Worm (Caenorhabditis elegans) whole organism, L3 larva: ENCODE measurements around the gene fbxa-100.

Source experiments
- ZK546.5 ChIP-seq: sonication (generic microtip); optimal IDR thresholded peaks from 2 replicates; lab custom pipeline; 2017; ENCODE audit warnings: missing biosample characterization, missing genetic modification characterization
- ceh-28 ChIP-seq: fragments of 150-350 bp; optimal IDR thresholded peaks from 2 replicates; lab custom pipeline; 2014; ENCODE audit warnings: missing biosample characterization, missing genetic modification reagents, missing genetic modification characterization
- ceh-82 ChIP-seq: fragments of 150-350 bp; optimal IDR thresholded peaks from 2 replicates; lab custom pipeline; 2014; ENCODE audit warnings: missing biosample characterization, missing genetic modification characterization
- ceh-9 ChIP-seq: sonication (generic microtip); optimal IDR thresholded peaks from 2 replicates; lab custom pipeline; 2018; ENCODE audit warnings: missing biosample characterization, missing genetic modification characterization
- egl-5 ChIP-seq: fragments of 150-350 bp; optimal IDR thresholded peaks from 2 replicates; lab custom pipeline; 2017; ENCODE audit warnings: missing biosample characterization, missing genetic modification reagents, missing genetic modification characterization, inconsistent platforms
- elt-1 ChIP-seq: fragments of 150-350 bp; optimal IDR thresholded peaks from 2 replicates; lab custom pipeline; 2014; ENCODE audit warnings: missing biosample characterization, missing genetic modification characterization
- elt-2 ChIP-seq: sonication (generic microtip); optimal IDR thresholded peaks from 2 replicates; lab custom pipeline; 2016; ENCODE audit warnings: missing genetic modification reagents, mild to moderate bottlenecking, missing genetic modification characterization, missing compliant biosample characterization
- elt-3 ChIP-seq, 3 experiments: fragments of 150-350 bp in 1 of 3; sonication (generic microtip) in 2 of 3; optimal IDR thresholded peaks; 2 replicates in 2 of 3; 4 replicates in 1 of 3; lab custom pipeline; 2014 to 2017; ENCODE audit warnings: missing biosample characterization in 3 of 3, missing genetic modification characterization in 3 of 3
- fkh-10 ChIP-seq: sonication (generic microtip); optimal IDR thresholded peaks from 2 replicates; lab custom pipeline; 2017; ENCODE audit warnings: missing biosample characterization, missing genetic modification reagents, missing genetic modification characterization
- jun-1 ChIP-seq: fragments of 150-350 bp; optimal IDR thresholded peaks from 2 replicates; lab custom pipeline; 2014; ENCODE audit warnings: missing biosample characterization, missing genetic modification reagents, missing genetic modification characterization
- lin-39 ChIP-seq: fragments of 150-350 bp; optimal IDR thresholded peaks from 2 replicates; lab custom pipeline; 2018; ENCODE audit warnings: missing biosample characterization, missing genetic modification reagents, missing genetic modification characterization
- lsy-12 ChIP-seq: sonication (generic microtip); optimal IDR thresholded peaks from 2 replicates; lab custom pipeline; 2016; ENCODE audit warnings: mild to moderate bottlenecking, missing genetic modification characterization, missing compliant biosample characterization
- mdl-1 ChIP-seq: fragments of 150-350 bp; optimal IDR thresholded peaks from 2 replicates; lab custom pipeline; 2014; ENCODE audit warnings: missing biosample characterization, missing genetic modification characterization
- mml-1 ChIP-seq: fragments of 150-350 bp; sonication (generic microtip); optimal IDR thresholded peaks from 3 replicates; lab custom pipeline; 2014; ENCODE audit warnings: missing biosample characterization, missing genetic modification characterization
- nfya-1 ChIP-seq: sonication (generic microtip); optimal IDR thresholded peaks from 2 replicates; lab custom pipeline; 2017; ENCODE audit warnings: missing genetic modification characterization, mild to moderate bottlenecking, missing compliant biosample characterization, antibody characterized with exemption, moderate library complexity; ENCODE audit not compliant: insufficient read depth
- nhr-11 ChIP-seq: fragments of 150-350 bp; optimal IDR thresholded peaks from 2 replicates; lab custom pipeline; 2014; ENCODE audit warnings: missing biosample characterization, missing genetic modification characterization
- nhr-12 ChIP-seq: fragments of 150-350 bp; optimal IDR thresholded peaks from 2 replicates; lab custom pipeline; 2014; ENCODE audit warnings: missing biosample characterization, missing genetic modification characterization
- nhr-237 ChIP-seq: fragments of 150-350 bp; optimal IDR thresholded peaks from 2 replicates; lab custom pipeline; 2014; ENCODE audit warnings: missing biosample characterization, missing genetic modification characterization
- nhr-25 ChIP-seq: sonication (generic microtip); optimal IDR thresholded peaks from 2 replicates; lab custom pipeline; 2017; ENCODE audit warnings: missing biosample characterization, missing genetic modification characterization
- nhr-28 ChIP-seq: fragments of 150-350 bp; optimal IDR thresholded peaks from 2 replicates; lab custom pipeline; 2014; ENCODE audit warnings: missing biosample characterization, missing genetic modification characterization
- nhr-67 ChIP-seq: fragments of 150-350 bp; optimal IDR thresholded peaks from 2 replicates; lab custom pipeline; 2014; ENCODE audit warnings: missing biosample characterization, missing genetic modification characterization
- nhr-76 ChIP-seq: fragments of 150-350 bp; sonication (generic microtip); optimal IDR thresholded peaks from 5 replicates; lab custom pipeline; 2014; ENCODE audit warnings: missing biosample characterization, missing genetic modification characterization
- nhr-77 ChIP-seq: fragments of 150-350 bp; optimal IDR thresholded peaks from 2 replicates; lab custom pipeline; 2014; ENCODE audit warnings: missing biosample characterization, missing genetic modification characterization
- pha-4 ChIP-seq: fragments of 150-350 bp; optimal IDR thresholded peaks from 2 replicates; lab custom pipeline; 2014; ENCODE audit warnings: missing biosample characterization, missing genetic modification reagents, missing genetic modification characterization
- pqm-1 ChIP-seq: fragments of 150-350 bp; optimal IDR thresholded peaks from 2 replicates; lab custom pipeline; 2017; ENCODE audit warnings: missing biosample characterization, missing genetic modification characterization, inconsistent platforms
- tbx-2 ChIP-seq: sonication (generic microtip); optimal IDR thresholded peaks from 2 replicates; lab custom pipeline; 2016; ENCODE audit warnings: mild to moderate bottlenecking, missing genetic modification characterization, missing compliant biosample characterization
- unc-39 ChIP-seq: sonication (generic microtip); optimal IDR thresholded peaks from 4 replicates; lab custom pipeline; 2017; ENCODE audit warnings: missing biosample characterization, missing genetic modification characterization
- unc-62 ChIP-seq: fragments of 150-350 bp; sonication (generic microtip); optimal IDR thresholded peaks from 4 replicates; lab custom pipeline; 2014; ENCODE audit warnings: missing biosample characterization, missing genetic modification reagents, missing genetic modification characterization
- ztf-4 ChIP-seq: fragments of 150-350 bp; optimal IDR thresholded peaks from 2 replicates; lab custom pipeline; 2014; ENCODE audit warnings: missing biosample characterization, missing genetic modification characterization

fbxa-100 gene

ce11 chrV:16090685-16091084, 28.8 kb upstream of the fbxa-100 start, which contains the start of gene F22B8.3:
Gene F22B8.3 (plus strand): TSS chrV:16090985.
- TF ChIP-seq nhr-25 (tag; lab: Kevin White, UChicago), result no peak
- TF ChIP-seq elt-2 (tag; lab: Kevin White, UChicago), result no peak
- TF ChIP-seq unc-62, result no peak
- no peak for TF ChIP-seq nhr-12
- TF ChIP-seq lsy-12 (tag; lab: Kevin White, UChicago), result no peak
- no peak for TF ChIP-seq mml-1 (tag; lab: Kevin White, UChicago)
- no peak for TF ChIP-seq nfya-1 (tag; lab: Kevin White, UChicago)
- TF ChIP-seq, all 47 proteins: peak for 0

DNA sequence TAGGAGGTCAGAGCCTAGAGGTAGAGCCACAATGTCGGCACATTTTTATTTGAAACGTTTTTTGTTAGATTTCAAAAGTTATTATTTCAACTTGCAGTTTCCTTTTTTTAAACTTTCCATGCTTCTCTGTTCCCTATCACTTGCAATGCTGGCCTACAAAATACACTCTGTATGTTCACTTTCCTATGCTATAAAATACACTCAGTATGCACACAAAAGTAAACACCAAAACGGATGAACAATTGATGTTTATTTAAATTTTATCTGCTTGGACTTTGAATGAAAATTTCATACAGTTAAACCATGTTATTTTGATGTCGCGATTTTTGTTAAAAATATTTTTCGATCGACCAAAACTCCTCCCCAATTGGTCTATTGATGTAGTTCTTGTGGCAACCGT, 18.8 kb upstream of the fbxa-100 start:
- TF ChIP-seq pha-4 (tag; lab: Kevin White, UChicago) (peak; percentile 44), nhr-25 (tag; lab: Kevin White, UChicago) (no peak), nhr-11 (tag; lab: Kevin White, UChicago) (no peak), ceh-82 (tag; lab: Kevin White, UChicago) (no peak), elt-2 (tag; lab: Kevin White, UChicago) (peak; percentile 18), pqm-1 (tag; lab: Kevin White, UChicago) (peak; percentile 68), ceh-9 (no peak), elt-3 (tag; optimal IDR thresholded peaks at IDR 0.05; lab: Kevin White, UChicago) (no peak)

DNA sequence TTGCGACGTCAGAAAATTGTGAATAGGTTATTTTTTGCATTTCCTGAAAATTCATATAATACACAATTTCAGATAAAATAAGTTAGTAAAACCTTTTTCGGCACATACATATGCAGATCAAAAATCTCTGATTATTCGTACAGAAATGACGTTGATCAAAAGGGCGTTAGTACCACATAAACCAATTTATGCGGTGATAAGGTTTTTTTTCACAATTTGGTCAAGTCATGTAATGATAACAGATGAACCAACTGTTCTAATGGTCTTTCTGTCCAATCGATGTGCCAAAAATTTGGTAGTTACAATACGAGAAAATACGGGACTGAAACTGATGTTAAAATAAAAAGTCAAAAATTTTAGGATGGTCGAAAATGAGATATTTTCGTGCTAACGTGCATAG, 18.1 kb upstream of the fbxa-100 start:
- no peak for TF ChIP-seq elt-1 (tag; lab: Kevin White, UChicago)
- TF ChIP-seq elt-2 (tag; lab: Kevin White, UChicago), result peak; percentile 84
- TF ChIP-seq pqm-1 (tag; lab: Kevin White, UChicago), result peak; percentile 74
- TF ChIP-seq, all 47 proteins: peak for 2

- no peak for TF ChIP-seq elt-3 (tag; optimal IDR thresholded peaks at IDR 0.05; lab: Kevin White, UChicago)
- TF ChIP-seq nhr-67 (tag; lab: Kevin White, UChicago), result no peak
- peak; percentile 79 for TF ChIP-seq elt-2 (tag; lab: Kevin White, UChicago)
- TF ChIP-seq nhr-28, result no peak
- TF ChIP-seq nhr-11 (tag; lab: Kevin White, UChicago), result no peak
- no peak for TF ChIP-seq ceh-28
- no peak for TF ChIP-seq unc-39 (tag; lab: Kevin White, UChicago)
- peak; percentile 47 for TF ChIP-seq pqm-1 (tag; lab: Kevin White, UChicago)
- TF ChIP-seq ceh-9, result no peak
- no peak for TF ChIP-seq ZK546.5 (tag; lab: Kevin White, UChicago)
Measured at ce11 chrV:16075250-16075709, 13.4 kb upstream of the fbxa-100 start, which contains the start of the genes F14H3.12 and srj-29. Gene F14H3.12 (minus strand): TSS chrV:16075323. Gene srj-29 (plus strand): TSS chrV:16075659.

DNA sequence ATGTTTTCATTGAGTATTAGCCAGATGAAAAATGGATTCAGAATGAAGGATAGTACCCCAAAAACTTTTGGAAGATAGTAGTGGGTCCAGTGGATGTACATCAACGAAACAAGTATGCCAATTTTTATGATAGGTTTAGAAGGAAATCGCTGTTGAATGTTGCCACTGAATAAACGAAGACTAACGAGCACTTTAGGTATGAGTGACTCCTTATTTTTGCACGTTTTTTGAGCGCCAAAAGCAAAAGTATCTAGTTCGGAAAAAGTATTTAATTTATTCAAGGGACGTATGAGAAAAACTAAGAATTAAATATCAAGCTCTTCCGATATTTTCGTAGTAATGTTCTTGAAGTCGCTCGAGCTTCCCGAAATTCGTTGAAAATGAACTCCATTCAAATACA, 12.0 kb upstream of the fbxa-100 start, which contains the start of gene srj-10:
srj-10 (minus strand) TSS at position 101 of the 400 bp plus-strand sequence.
- TF ChIP-seq ztf-4 (tag; lab: Kevin White, UChicago), result no peak
- no peak for TF ChIP-seq nhr-77
- no peak for TF ChIP-seq ZK546.5 (tag; lab: Kevin White, UChicago)
- no peak for TF ChIP-seq mdl-1 (tag; lab: Kevin White, UChicago)
- TF ChIP-seq nhr-76 (tag; lab: Kevin White, UChicago), result no peak
- no peak for TF ChIP-seq nhr-237 (tag; lab: Kevin White, UChicago)
- TF ChIP-seq fkh-10 (GFP tag; lab: Kevin White, UChicago), result no peak
- no peak for TF ChIP-seq egl-5 (tag; lab: Kevin White, UChicago)

DNA sequence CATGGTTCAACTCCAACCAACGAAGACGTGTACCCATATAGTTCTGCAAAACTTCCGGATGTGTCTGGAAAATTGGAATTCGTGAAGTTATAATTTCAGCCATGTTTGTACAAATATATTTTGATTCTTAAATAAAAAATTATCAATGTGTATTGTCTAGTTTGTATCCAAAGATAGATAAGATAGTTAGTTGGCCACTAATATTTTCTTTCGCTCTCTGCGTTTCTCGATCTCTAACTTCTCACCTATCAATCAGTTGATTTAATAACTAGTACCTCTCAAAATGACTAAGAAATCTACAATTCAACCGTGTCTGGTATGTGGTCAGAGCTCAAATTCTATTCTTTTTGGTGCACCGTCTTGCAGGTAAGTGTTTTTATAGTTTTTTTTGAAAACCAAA, 9.3 kb upstream of the fbxa-100 start, which contains the start of gene nhr-176:
nhr-176 (plus strand) TSS at position 159 of the 400 bp plus-strand sequence.
- TF ChIP-seq fkh-10 (GFP tag; lab: Kevin White, UChicago) (no peak), lsy-12 (tag; lab: Kevin White, UChicago) (no peak), ceh-82 (tag; lab: Kevin White, UChicago) (no peak), lin-39 (tag; lab: Kevin White, UChicago) (no peak), tbx-2 (tag; lab: Kevin White, UChicago) (no peak), ztf-4 (tag; lab: Kevin White, UChicago) (no peak), pqm-1 (tag; lab: Kevin White, UChicago) (peak; percentile 38), jun-1 (tag; lab: Kevin White, UChicago) (no peak), elt-2 (tag; lab: Kevin White, UChicago) (peak; percentile 55)
